Worm (Caenorhabditis elegans) whole organism, early embryonic: ENCODE results near the gene sas-7.

Experiments used
- B0310.2 ChIP-seq: sonication (generic microtip); optimal IDR thresholded peaks from 2 replicates; lab custom pipeline; 2016; ENCODE audit warnings: mild to moderate bottlenecking, missing genetic modification characterization, missing compliant biosample characterization
- F13C5.2 ChIP-seq: sonication (generic microtip); optimal IDR thresholded peaks from 2 replicates; lab custom pipeline; 2017; ENCODE audit warnings: mild to moderate bottlenecking, missing genetic modification characterization, inconsistent platforms, missing compliant biosample characterization
- aly-1 ChIP-seq: sonication (generic microtip); optimal IDR thresholded peaks from 2 replicates; lab custom pipeline; 2016; ENCODE audit warnings: missing genetic modification characterization, missing compliant biosample characterization
- ama-1 ChIP-seq: fragments of 150-350 bp; optimal IDR thresholded peaks from 2 replicates; lab custom pipeline; 2014
- ceh-13 ChIP-seq: fragments of 200-800 bp; sonication (Bioruptor generic); optimal IDR thresholded peaks from 2 replicates; lab custom pipeline; 2018; ENCODE audit warnings: mild to moderate bottlenecking, missing genetic modification characterization, missing compliant biosample characterization
- ceh-36 ChIP-seq: sonication (generic microtip); optimal IDR thresholded peaks from 2 replicates; lab custom pipeline; 2016; ENCODE audit warnings: missing genetic modification characterization, inconsistent platforms, missing compliant biosample characterization
- flt-1 ChIP-seq: fragments of 200-800 bp; sonication (Bioruptor generic); IDR thresholded peaks from 2 replicates; pipeline ENCODE4 v1.3.6; 2022; ENCODE audit warnings: missing genetic modification characterization, missing compliant biosample characterization
- hmbx-1 ChIP-seq: sonication (generic microtip); optimal IDR thresholded peaks from 2 replicates; lab custom pipeline; 2016; ENCODE audit warnings: mild to moderate bottlenecking, missing genetic modification characterization, missing compliant biosample characterization
- hmg-4 ChIP-seq: fragments of 200-800 bp; sonication (Bioruptor generic); optimal IDR thresholded peaks from 2 replicates; lab custom pipeline; 2018; ENCODE audit warnings: mild to moderate bottlenecking, missing genetic modification characterization, missing compliant biosample characterization
- pes-1 ChIP-seq: fragments of 200-800 bp; sonication (Bioruptor generic); IDR thresholded peaks from 2 replicates; pipeline ENCODE4 v1.3.6; 2022; ENCODE audit warnings: missing genetic modification reagents, missing genetic modification characterization, missing compliant biosample characterization
- sea-1 ChIP-seq: fragments of 200-800 bp; sonication (Bioruptor generic); conservative IDR thresholded peaks from 2 replicates; pipeline ENCODE4 v1.3.6; 2022; ENCODE audit warnings: missing genetic modification characterization, missing compliant biosample characterization
- tbx-37 ChIP-seq: fragments of 200-800 bp; sonication (Bioruptor generic); conservative IDR thresholded peaks from 2 replicates; pipeline ENCODE4 v1.3.6; 2022; ENCODE audit warnings: missing genetic modification reagents, missing genetic modification characterization, missing compliant biosample characterization

DNA sequence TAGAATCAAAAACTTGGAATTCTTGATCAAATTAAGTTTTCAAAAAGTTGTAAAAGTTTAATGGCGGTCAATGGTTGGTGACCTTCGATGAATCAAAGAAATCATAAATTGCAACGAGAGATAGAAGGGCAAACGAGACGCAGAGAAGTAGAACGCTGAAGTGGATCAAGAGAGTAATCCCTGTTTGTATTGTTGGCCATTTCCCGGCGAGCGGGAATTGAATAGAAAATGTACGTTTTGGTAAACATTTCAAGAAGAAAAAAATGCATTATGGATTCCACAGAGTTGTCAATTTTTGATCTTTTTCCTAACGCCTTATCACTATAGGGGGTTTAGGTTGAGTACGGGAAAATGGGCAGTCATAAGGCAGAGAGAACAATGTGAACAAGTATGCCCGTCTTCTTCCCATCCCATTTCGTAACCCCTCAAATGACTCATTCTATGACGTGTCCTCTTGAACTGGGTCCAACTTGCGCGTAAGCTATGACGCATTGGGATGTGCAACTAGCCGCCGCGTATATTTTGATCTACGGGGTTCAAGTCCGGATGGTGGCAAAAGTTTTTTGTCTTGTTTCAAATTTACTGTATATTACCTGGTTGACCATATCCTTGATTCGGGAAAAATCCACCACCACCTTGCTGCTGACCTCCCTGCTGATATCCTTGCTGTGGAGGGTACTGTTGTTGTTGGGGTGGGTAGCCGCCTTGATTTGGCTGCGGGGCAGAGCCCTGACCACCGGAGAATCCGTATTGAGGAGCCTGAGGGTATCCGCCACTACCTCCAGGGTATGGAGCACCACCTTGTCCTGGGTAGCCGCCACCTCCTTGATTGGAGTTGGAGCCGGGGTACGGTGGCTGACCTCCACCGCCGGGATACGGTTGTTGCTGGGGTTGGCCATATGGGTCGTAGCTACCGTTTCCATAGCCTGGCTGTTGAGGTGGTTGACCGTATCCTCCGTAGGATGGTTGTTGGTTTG, 8.0 kb downstream of the sas-7 start:
- no peak for TF ChIP-seq tbx-37 (GFP tag; lab: Robert Waterston, UW)
- TF ChIP-seq ama-1, result no peak
- TF ChIP-seq flt-1 (GFP tag; lab: Robert Waterston, UW), result no peak
- TF ChIP-seq ceh-13 (GFP tag; lab: Kevin White, UChicago), result no peak
- TF ChIP-seq aly-1 (tag; lab: Kevin White, UChicago), result no peak
- TF ChIP-seq hmbx-1 (tag; lab: Kevin White, UChicago), result no peak
- TF ChIP-seq sea-1 (GFP tag; lab: Robert Waterston, UW), result no peak
- no peak for TF ChIP-seq ceh-36
- TF ChIP-seq hmg-4 (GFP tag; lab: Kevin White, UChicago), result no peak
- TF ChIP-seq pes-1 (GFP tag; lab: Robert Waterston, UW), result no peak
- no peak for TF ChIP-seq F13C5.2 (tag; lab: Kevin White, UChicago)
- no peak for TF ChIP-seq B0310.2
